Worm (Caenorhabditis elegans): ENCODE data around the gene Y54G11A.17.

Gene Y54G11A.17

ce11 chrII:14319227-14319626 lies 30.0 kb downstream of the Y54G11A.17 start:
- TF ChIP-seq madf-5 (GFP tag; IDR thresholded peaks at IDR 0.05) (0 out of 4 replicates have a peak, but pooled peaks of 1 of the 2 experiments have one; percentile 12), aha-1 (tag) (peak; percentile 4), set-16 (GFP tag; IDR thresholded peaks at IDR 0.05) (peak; percentile 95), R02D3.7 (tag; optimal IDR thresholded peaks at IDR 0.05) (no peak), lin-29 (GFP tag; IDR thresholded peaks at IDR 0.05) (no peak)

ce11 chrII:14318027-14318426 lies 31.2 kb downstream of the Y54G11A.17 start, which contains the start of gene Y54G11A.14:
Gene Y54G11A.14, plus strand, starts transcription at chrII:14318158.
- TF ChIP-seq lim-7 (GFP tag; IDR thresholded peaks at IDR 0.05) (no peak), dmd-6 (GFP tag; IDR thresholded peaks at IDR 0.05) (no peak), mdt-29 (GFP tag; IDR thresholded peaks at IDR 0.05) (no peak), lin-39 (tag; optimal IDR thresholded peaks at IDR 0.05) (no peak), unc-39 (tag; optimal IDR thresholded peaks at IDR 0.05) (no peak), egl-43 (GFP tag; IDR thresholded peaks at IDR 0.05) (0 out of 2 replicates have a peak, but pooled peaks have one; percentile 22), spr-1 (tag; optimal IDR thresholded peaks at IDR 0.05) (no peak), set-16 (GFP tag; IDR thresholded peaks at IDR 0.05) (peak; percentile 84), F26F4.8 (GFP tag; conservative IDR thresholded peaks at IDR 0.05) (no peak), rbr-2 (tag; optimal IDR thresholded peaks at IDR 0.05) (no peak), aha-1 (tag) (peak; percentile 11), Y105C5A.15 (GFP tag; IDR thresholded peaks at IDR 0.05) (0 out of 2 replicates have a peak, but pooled peaks have one; percentile 20), nhr-25 (tag; optimal IDR thresholded peaks at IDR 0.05; ENCODE audit: borderline replicate concordance, insufficient read depth) (no peak), skn-1 (tag; optimal IDR thresholded peaks at IDR 0.05) (no peak), ceh-62 (tag; optimal IDR thresholded peaks at IDR 0.05) (no peak), Y48G9A.11 (GFP tag; IDR thresholded peaks at IDR 0.05) (no peak), lin-29 (GFP tag; IDR thresholded peaks at IDR 0.05) (no peak), mdl-1 (tag; optimal IDR thresholded peaks at IDR 0.05) (no peak), madf-5 (GFP tag; IDR thresholded peaks at IDR 0.05) (no peak)

- TF ChIP-seq ztf-11 (tag; optimal IDR thresholded peaks at IDR 0.05): no peak
- no peak for TF ChIP-seq nhr-10 (tag; optimal IDR thresholded peaks at IDR 0.05)
- TF ChIP-seq F10B5.3 (tag; optimal IDR thresholded peaks at IDR 0.05): no peak
- TF ChIP-seq gei-8 (GFP tag; optimal IDR thresholded peaks at IDR 0.05): no peak
- no peak for TF ChIP-seq dpl-1 (GFP tag; optimal IDR thresholded peaks at IDR 0.05)
- TF ChIP-seq unc-130 (GFP tag; optimal IDR thresholded peaks at IDR 0.05): peak; percentile 8
- TF ChIP-seq egl-43 (GFP tag; IDR thresholded peaks at IDR 0.05): no peak
- TF ChIP-seq set-16 (GFP tag; IDR thresholded peaks at IDR 0.05): no peak
- TF ChIP-seq nhr-237 (tag; optimal IDR thresholded peaks at IDR 0.05): no peak
- TF ChIP-seq rbr-2 (tag; optimal IDR thresholded peaks at IDR 0.05): no peak
- 0 out of 2 replicates have a peak, but pooled peaks have one; percentile 15 for TF ChIP-seq lin-38 (GFP tag; IDR thresholded peaks at IDR 0.05)
- TF ChIP-seq lsy-2 (tag; optimal IDR thresholded peaks at IDR 0.05): peak in 1 of 2 experiments; percentile 23
- no peak for TF ChIP-seq mxl-2 (GFP tag; conservative IDR thresholded peaks at IDR 0.05)
Measured at ce11 chrII:14312182-14312581, 37.0 kb downstream of the Y54G11A.17 start.

- TF ChIP-seq daf-16 (GFP tag; optimal IDR thresholded peaks at IDR 0.05): peak in 1 of 2 experiments; percentile 66
- peak; percentile 60 for TF ChIP-seq daf-16 (tag; optimal IDR thresholded peaks at IDR 0.05)
- no peak for TF ChIP-seq F37D6.2 (tag; optimal IDR thresholded peaks at IDR 0.05)
- TF ChIP-seq unc-39 (tag; optimal IDR thresholded peaks at IDR 0.05): no peak
- TF ChIP-seq ZK546.5 (tag; optimal IDR thresholded peaks at IDR 0.05): no peak
- no peak for TF ChIP-seq spr-3 (GFP tag; optimal IDR thresholded peaks at IDR 0.05)
- peak; percentile 17 for TF ChIP-seq hlh-11 (tag; optimal IDR thresholded peaks at IDR 0.05)
- TF ChIP-seq spr-1 (tag; optimal IDR thresholded peaks at IDR 0.05): no peak
- no peak for TF ChIP-seq ceh-20 (GFP tag; IDR thresholded peaks at IDR 0.05)
- peak; percentile 2 for TF ChIP-seq rbr-2 (tag; optimal IDR thresholded peaks at IDR 0.05)
- TF ChIP-seq sdz-12 (GFP tag; optimal IDR thresholded peaks at IDR 0.05): no peak
- TF ChIP-seq hmg-1.1 (GFP tag; IDR thresholded peaks at IDR 0.05): no peak
Measured at ce11 chrII:14311537-14311936, 37.7 kb downstream of the Y54G11A.17 start.

Measured in whole organism, L4 larva.